Worm (Caenorhabditis elegans) whole organism, L4 larva: ENCODE data around the gene cdh-9.

Source experiments
- T20F7.1 ChIP-seq: fragments of 200-800 bp; sonication (Bioruptor generic); optimal IDR thresholded peaks from 2 replicates; lab custom pipeline; 2018; ENCODE audit warnings: mild to moderate bottlenecking, missing genetic modification characterization, missing compliant biosample characterization
- arid-1 ChIP-seq: fragments of 200-800 bp; sonication (Bioruptor generic); conservative IDR thresholded peaks from 2 replicates; pipeline ENCODE4 v1.3.6; 2022; ENCODE audit warnings: missing genetic modification reagents, missing genetic modification characterization, missing compliant biosample characterization
- lsy-2 ChIP-seq, 2 experiments: fragments of 150-350 bp in 1 of 2; sonication (generic microtip) in 1 of 2; optimal IDR thresholded peaks; 2 replicates each; lab custom pipeline; 2014 to 2017; ENCODE audit warnings: missing biosample characterization in 2 of 2, missing genetic modification characterization in 2 of 2
- nhr-10 ChIP-seq: fragments of 150-350 bp; optimal IDR thresholded peaks from 2 replicates; lab custom pipeline; 2014; ENCODE audit warnings: missing biosample characterization, missing genetic modification characterization
- nhr-237 ChIP-seq: sonication (generic microtip); optimal IDR thresholded peaks from 2 replicates; lab custom pipeline; 2017; ENCODE audit warnings: missing biosample characterization, missing genetic modification characterization
- nhr-77 ChIP-seq: fragments of 150-350 bp; optimal IDR thresholded peaks from 2 replicates; lab custom pipeline; 2014; ENCODE audit warnings: missing biosample characterization, missing genetic modification characterization
- pqm-1 ChIP-seq: sonication (generic microtip); optimal IDR thresholded peaks from 2 replicates; lab custom pipeline; 2017; ENCODE audit warnings: missing biosample characterization, missing genetic modification characterization
- zfp-3 ChIP-seq: fragments of 200-800 bp; sonication (Bioruptor generic); conservative IDR thresholded peaks from 2 replicates; pipeline ENCODE4 v1.3.6; 2022; ENCODE audit warnings: missing genetic modification reagents, missing genetic modification characterization, missing compliant biosample characterization

DNA sequence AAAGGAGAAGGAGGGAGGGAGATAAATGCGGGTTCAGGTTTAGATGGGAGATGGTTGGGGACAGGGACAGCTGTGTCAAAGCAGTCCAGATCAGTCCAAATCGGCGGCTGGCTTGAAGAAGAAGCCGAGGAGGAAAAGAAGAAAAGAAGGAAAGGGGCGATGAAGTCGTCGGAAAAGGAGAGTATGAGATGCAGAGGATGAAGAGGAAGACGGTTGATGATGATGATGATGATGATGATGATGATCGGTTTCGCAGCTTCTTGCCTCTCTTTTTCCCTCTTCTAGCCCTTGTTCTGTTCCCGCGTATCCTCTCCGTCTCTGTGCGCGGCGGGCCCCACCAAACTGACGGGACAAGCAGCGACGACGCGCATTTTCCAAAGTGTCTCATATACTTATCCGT is 31.8 kb downstream of the cdh-9 start:
- TF ChIP-seq nhr-237 (tag; lab: Kevin White, UChicago): no peak
- TF ChIP-seq nhr-10: no peak
- TF ChIP-seq zfp-3: no peak
- no peak for TF ChIP-seq nhr-77 (tag; lab: Kevin White, UChicago)
- no peak for TF ChIP-seq pqm-1
- TF ChIP-seq arid-1 (GFP tag; lab: Robert Waterston, UW): no peak
- TF ChIP-seq T20F7.1 (GFP tag; lab: Kevin White, UChicago): no peak
- no peak for TF ChIP-seq lsy-2 (tag; optimal IDR thresholded peaks at IDR 0.05; lab: Kevin White, UChicago)
